Worm (Caenorhabditis elegans): ENCODE results near the gene F42A9.8.

Gene F42A9.8

DNA sequence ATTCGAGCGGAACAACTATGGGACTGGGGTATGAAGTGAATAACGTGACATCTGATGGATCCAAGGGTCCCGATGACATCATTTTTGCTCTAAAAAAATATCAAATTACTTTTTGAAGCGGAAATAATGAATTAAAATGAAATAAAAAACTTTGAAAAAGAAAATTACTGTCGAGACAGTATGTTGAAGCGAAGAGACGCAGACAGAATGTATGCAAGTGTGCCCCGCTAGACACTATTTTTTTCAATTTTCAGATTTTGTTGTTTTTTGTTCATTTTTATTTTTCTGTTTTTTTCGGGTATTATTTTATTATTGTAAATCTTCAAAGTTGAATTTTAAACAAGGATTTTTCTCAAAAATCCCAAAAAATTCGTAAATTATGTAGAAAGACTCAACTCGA, at the start of gene F42A9.8:
F42A9.8 (minus strand) TSS at position 88 of the 400 bp plus-strand sequence.
- TF ChIP-seq unc-62 (GFP tag; optimal IDR thresholded peaks at IDR 0.05): no peak

DNA sequence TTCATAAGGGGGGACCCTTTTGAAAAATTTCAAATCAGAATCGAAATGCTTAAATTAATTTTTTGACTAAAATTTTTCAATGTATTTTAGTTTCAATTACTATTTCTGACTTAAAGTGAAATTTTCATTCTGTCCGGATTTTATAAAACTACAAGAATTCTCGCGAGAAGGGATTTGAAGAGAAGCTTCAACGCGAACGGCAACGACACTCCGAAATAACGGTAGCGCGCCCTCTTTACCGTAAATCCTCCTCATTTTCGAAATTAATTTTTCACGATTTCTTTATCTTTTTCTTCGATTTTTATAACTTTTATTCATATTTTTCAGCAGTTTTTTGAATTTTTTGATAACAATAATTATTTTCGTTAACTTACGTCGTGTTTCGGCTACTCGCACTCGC, 47.2 kb upstream of the F42A9.8 start:
- TF ChIP-seq unc-62 (GFP tag; optimal IDR thresholded peaks at IDR 0.05): no peak

DNA sequence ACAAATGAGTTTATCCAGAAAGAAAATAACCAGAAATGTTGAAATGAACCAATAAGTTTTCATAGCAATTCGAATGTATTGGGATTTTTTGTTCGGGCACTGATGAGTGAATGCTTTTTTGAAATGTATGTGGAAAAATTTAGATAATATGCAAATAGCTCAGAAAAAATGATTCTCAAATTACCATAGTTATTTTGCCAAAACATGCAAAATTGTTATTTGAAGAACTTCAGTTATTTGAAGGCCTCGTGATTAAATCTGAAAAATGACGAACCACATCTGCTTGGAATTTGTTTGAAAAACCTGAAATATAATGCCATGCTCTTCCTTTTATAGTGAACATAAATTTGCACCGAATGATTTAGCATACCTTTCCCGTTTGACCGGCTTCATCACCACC, 39.5 kb upstream of the F42A9.8 start, which contains the start of gene C49C8.6:
C49C8.6 (minus strand) TSS at position 101 of the 400 bp plus-strand sequence.
- no peak for TF ChIP-seq unc-62 (GFP tag; optimal IDR thresholded peaks at IDR 0.05)

DNA sequence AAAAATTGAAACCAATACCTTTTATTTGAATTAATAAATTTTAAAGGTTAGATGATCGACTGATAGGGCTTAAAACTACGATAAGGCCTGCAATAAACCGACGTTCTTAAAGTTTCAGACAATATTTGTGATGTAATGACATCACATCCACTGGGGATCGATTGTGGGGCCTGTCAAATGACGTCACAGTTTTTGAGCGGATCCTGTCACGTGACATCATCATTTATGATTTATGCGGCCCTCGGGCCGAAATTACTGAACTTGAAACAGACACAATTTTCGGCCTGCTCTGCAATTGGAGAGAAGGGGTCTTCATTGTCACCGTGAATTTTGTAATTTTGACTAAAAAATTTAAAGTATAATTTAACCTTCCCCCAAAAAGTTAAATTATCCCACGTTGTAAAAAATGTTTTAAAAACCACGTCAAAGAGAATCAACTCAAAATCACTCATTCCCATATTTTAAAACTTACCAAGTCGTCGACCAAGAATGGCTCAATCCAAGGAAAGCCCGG, 35.6 kb upstream of the F42A9.8 start, which contains the start of gene C49C8.1:
C49C8.1 (plus strand) TSS at position 464 of the 514 bp plus-strand sequence.
- TF ChIP-seq unc-62 (GFP tag; optimal IDR thresholded peaks at IDR 0.05): no peak

DNA sequence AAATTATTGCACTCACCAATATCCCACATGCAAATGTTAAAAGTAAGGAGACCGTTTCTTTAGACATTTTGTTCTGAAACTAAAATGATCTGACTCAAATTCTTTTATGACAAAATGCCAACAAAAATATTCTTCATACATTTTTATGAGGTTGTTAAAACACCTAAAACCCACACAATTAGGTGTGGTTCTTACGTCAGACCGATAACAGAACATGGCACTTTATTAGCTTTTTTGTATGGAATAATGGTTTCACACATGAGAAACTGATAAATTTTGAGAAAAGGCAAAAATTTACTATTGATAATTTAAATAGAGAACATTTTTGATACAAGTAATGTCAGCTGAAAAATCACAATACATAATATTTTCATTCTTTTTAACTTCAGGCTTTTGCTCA, 35.0 kb upstream of the F42A9.8 start, which contains the start of gene C49C8.5:
C49C8.5 (minus strand) TSS at position 73 of the 400 bp plus-strand sequence.
- no peak for TF ChIP-seq unc-62 (GFP tag; optimal IDR thresholded peaks at IDR 0.05)

DNA sequence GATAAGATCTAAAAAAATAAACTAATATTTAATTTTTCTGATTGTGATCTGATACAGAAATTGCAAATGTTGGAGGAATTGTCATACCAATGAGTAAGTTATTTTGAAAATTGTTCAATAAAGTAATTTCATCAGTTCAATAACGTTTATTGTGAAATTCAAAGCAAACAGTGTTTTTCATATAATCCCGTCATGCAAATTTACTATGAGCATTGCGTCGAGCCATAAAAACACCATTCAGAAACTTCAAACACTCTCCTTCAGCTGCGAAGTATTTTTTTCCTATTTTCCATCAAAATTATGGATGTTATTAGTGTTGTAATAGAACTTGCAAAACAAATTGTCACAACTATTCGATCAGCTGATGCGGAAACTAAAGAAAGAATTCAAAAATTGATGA, 33.2 kb upstream of the F42A9.8 start, which contains the start of gene C49C8.8:
C49C8.8 (plus strand) TSS at position 301 of the 400 bp plus-strand sequence.
- TF ChIP-seq unc-62 (GFP tag; optimal IDR thresholded peaks at IDR 0.05): no peak

DNA sequence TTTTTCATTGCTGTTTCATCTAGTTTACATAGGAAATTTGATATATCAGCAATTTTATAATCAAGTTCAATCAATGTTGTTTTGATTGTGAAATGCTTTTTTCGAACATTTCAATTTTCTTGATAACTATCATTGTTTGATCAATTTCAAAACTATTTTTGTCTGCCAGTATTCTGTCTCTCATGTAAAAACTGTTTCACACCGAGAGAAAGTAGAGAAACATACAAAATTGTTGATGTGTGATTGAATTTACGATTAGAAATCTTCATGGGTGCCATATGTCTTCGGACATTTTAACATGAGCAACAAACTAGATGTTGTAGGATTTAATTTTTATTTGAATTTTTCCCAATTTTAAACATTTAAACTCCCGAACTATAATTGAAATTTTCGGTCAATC, 32.1 kb upstream of the F42A9.8 start, which contains the start of gene C49C8.2:
C49C8.2 (plus strand) TSS at position 393 of the 400 bp plus-strand sequence.
- TF ChIP-seq unc-62 (GFP tag; optimal IDR thresholded peaks at IDR 0.05): no peak

DNA sequence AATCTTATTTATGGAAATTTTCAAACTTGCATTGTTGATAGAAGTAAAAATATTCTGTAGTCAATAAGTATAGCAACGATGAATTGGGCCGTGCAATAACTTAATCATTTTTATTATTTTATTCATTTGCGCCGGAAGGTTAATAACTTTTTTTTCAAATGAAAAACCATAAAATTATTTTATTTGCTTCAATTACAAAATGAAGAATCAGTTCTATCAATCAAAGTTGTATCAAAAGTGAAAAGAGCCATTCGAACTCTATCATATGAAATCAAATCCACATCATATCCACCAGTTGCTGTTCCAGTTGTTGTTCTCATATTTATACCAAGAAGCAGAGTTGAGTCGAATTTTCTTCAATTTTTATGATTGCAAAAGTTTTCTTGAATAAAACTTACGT, 29.9 kb upstream of the F42A9.8 start, which contains the start of gene cyp-33E1:
cyp-33E1 (minus strand) TSS at position 101 of the 400 bp plus-strand sequence.
- TF ChIP-seq unc-62 (GFP tag; optimal IDR thresholded peaks at IDR 0.05): no peak

DNA sequence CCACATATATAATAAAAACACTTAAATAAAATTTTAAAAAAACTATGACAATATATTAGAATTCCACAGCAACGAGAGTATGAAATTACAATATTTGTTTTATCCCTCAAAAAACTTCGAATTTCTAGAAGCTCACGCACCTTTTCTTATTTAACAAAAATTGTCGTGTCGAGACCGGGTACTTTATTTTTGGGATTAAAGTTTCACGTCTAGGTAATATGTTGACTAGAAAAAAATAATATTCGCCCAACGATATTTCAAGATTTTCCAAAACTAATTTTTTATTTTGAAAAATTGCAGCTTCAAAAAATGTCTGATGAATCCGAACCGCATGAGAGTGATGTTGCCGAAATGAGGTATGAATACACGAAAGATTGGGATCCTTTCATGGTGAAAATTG, 25.8 kb upstream of the F42A9.8 start, which contains the start of gene C49C8.3:
C49C8.3 (plus strand) TSS at position 301 of the 400 bp plus-strand sequence.
- TF ChIP-seq unc-62 (GFP tag; optimal IDR thresholded peaks at IDR 0.05): no peak

DNA sequence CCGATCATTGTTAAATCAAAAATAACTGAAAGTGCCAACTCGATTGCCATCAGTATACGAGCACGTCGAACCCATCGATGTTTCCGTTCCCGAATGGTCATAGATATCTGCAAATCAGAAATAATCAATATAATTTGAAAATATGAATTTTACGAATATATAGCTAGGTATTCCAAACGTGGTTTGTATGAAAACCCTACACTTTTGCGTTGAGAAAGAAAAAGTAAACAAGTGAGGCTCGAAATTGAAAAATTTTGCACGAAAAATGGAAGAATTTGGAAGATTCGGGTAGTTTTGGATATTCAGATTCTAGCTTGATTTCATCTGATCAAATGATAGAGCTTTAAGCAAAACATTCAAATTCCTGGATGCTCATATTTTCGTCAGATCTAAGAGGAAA, 20.2 kb upstream of the F42A9.8 start, which contains the start of gene F42A9.9:
F42A9.9 (minus strand) TSS at position 101 of the 400 bp plus-strand sequence.
- TF ChIP-seq unc-62 (GFP tag; optimal IDR thresholded peaks at IDR 0.05): no peak

DNA sequence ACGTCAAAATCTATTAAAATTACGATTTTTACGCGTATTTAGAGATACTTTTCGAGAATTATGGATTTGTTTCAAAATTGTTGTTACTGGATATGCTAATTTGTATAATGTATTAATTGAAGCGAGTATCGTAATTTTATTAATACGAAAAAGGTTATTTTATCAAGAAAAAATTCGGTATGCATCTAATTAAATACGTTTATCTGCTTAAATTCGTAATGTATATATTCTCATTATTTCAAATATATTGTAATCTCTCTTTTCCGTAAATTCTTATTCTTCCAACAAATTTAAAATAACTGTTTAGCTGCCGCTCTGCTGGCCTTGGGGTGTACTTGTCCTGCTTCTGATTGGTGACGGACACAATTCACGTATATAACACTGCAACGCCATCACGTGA, 12.4 kb upstream of the F42A9.8 start, which contains the start of gene dgk-4:
dgk-4 (plus strand) TSS at position 301 of the 400 bp plus-strand sequence.
- TF ChIP-seq unc-62 (GFP tag; optimal IDR thresholded peaks at IDR 0.05): no peak

DNA sequence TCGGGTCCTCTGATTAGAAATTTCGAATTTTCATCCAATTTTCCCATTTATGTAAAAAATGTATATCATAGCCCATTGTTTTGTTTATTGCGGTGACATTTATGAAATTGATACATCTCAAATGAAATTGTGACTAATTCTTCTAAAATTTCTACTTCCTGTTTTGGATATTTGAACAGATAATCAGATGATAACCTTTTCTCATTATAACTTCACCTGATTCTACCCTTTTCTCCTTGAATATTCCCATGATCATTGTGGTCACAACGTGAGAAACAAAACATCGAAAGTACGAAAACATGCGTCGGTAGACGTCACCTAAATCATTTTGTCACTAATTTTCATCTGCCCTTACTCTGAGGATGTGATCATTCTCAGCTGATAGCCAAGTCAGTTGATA, 11.7 kb upstream of the F42A9.8 start:
- no peak for TF ChIP-seq unc-62 (GFP tag; optimal IDR thresholded peaks at IDR 0.05)

DNA sequence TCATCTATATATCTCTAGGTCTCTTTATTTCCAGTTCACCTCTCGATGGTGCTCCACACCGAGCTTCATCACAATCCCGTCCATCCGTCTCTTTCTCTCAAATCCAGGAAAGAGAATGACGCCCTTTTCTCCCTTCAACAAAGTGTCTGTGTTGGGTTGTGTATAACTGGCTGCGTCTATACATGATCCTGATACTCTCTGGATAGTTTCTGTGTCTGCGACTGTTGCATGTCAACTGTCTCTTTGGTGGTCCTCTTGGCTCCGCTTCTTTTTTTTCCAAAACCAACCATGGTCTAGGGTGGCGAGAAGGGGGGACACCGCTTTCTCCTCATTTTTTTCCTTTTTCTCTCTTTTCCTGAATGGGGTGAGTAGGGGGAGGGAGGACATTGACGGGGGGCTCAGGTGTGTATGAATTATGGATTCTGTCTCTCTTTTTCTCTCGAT, 11.0 kb upstream of the F42A9.8 start:
- TF ChIP-seq unc-62 (GFP tag; optimal IDR thresholded peaks at IDR 0.05): no peak

DNA sequence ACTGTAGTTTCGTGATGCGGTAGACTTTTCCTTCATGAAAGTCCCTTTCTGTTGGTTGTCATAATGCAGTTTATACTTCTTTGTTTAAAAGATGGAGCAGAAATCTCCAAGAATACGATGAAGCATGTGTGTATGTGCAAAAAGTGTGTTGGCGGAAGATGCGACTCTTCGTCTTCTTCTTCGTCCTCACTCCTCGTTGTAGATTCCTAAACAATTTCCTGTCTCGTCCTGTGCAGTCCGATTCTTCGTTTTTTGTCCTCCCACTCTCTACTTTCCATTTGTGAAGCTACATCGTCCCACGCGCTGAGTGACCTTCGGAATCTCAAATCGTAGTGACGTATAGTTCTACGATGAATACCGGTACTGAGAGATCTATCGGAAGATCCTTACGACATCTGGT, 9.7 kb upstream of the F42A9.8 start:
- no peak for TF ChIP-seq unc-62 (GFP tag; optimal IDR thresholded peaks at IDR 0.05)

DNA sequence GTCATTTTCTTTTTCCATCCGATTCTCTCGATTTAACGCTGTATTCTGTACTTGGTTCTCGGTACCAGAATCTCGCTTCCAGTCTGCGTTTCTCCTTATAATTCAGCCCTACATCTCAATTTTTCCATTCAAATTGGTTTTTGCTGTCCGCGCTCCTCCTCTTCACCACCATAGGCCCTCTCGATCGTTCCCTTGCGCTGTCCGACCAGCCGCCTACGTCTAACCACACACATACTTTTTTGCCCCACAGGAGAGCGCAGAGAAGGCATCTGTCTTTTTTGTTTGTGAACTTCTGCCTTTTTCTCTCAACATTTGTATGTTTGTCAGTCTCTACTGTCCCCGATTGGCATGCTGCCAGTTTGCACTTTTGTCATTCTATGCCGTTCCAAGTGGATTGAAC, 8.7 kb upstream of the F42A9.8 start, which contains the start of gene F42A9.11:
F42A9.11 (plus strand) TSS at position 310 of the 400 bp plus-strand sequence.
- TF ChIP-seq unc-62 (GFP tag; optimal IDR thresholded peaks at IDR 0.05): no peak

DNA sequence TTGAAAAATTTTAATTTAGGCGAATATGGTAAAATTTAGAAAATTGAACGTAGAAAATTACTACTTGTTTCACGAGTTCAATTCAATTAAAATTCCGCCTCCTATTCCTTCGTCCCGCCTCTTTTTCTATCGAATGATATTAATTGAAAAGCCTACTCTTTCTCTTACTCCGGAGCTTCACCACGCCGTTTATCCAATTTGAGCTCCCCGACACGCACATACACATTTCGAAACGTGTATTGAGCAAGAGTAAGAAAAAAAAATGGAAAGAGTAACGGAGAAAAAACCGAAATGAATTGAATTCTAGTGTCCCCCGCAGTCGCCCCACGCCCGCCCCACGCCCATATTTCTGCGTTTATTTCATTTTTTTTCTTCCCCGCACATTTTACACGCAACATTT, 7.7 kb upstream of the F42A9.8 start:
- no peak for TF ChIP-seq unc-62 (GFP tag; optimal IDR thresholded peaks at IDR 0.05)

DNA sequence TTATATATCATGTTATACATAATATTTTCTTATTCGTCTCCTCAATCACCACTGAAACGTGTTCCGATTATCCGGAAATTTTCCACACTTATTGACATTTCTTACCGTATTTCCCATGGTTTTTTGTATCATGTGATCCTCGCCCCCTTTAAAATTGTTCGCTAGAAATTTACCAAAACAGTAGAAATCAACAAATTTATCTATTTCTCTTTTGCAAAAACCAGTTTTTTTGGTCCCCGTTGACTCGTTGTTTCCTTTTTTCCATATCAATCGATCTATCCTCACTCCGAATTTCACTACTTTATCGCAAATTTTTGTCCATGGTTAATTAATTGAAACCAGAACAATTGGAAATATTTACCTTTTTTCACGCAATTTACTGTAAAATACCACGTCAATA, 7.1 kb upstream of the F42A9.8 start:
- no peak for TF ChIP-seq unc-62 (GFP tag; optimal IDR thresholded peaks at IDR 0.05)

Data from whole organism, dauer.